Worm (Caenorhabditis elegans): ENCODE measurements around the gene srlf-7.

DNA sequence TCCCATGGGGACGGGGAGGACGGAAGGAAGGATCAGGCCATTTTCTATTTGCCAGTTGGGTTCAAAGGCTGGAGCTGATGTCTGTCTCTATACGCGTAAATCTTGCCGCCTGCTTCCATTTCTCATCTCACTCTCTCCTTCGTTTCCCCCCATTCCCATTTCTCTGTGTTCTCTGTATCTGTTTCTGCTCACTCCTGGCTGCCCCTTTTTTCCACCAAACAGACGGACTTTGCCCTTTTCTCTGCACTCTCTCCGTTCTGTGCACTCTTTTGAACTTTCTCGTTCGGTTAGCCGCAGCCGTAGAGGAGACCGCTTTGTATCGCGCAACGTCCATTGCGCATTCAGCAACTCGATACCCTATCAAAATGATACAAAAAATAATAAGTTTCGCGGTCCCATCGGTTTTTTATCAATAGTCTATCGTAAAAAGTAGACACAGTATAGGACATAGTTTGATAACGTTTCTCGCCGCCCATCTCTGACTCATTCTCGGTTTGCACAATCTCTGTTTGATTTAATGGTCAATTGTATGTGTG lies 46.4 kb downstream of the srlf-7 start:
- TF ChIP-seq lin-15B (tag; optimal IDR thresholded peaks at IDR 0.05) (peak; percentile 39), ceh-82 (tag; optimal IDR thresholded peaks at IDR 0.05) (no peak), nhr-23 (tag; optimal IDR thresholded peaks at IDR 0.05) (peak; percentile 6), ceh-9 (tag; optimal IDR thresholded peaks at IDR 0.05) (no peak), fkh-10 (GFP tag; optimal IDR thresholded peaks at IDR 0.05) (no peak), ZK546.5 (tag; optimal IDR thresholded peaks at IDR 0.05) (no peak), lin-39 (tag; optimal IDR thresholded peaks at IDR 0.05) (peak; percentile 58)

All from whole organism, L3 larva.